Worm (Caenorhabditis elegans): ENCODE data around the gene str-151.

Gene str-151

ce11 chrV:16575900-16576299, at the start of gene str-151:
str-151 (plus strand) TSS chrV:16576200.
- TF ChIP-seq flt-1 (GFP tag; IDR thresholded peaks at IDR 0.05), result no peak
- no peak for TF ChIP-seq B0310.2 (tag; optimal IDR thresholded peaks at IDR 0.05)
- no peak for TF ChIP-seq ama-1 (optimal IDR thresholded peaks at IDR 0.05)
- no peak for TF ChIP-seq tra-4 (tag; optimal IDR thresholded peaks at IDR 0.05)
- TF ChIP-seq sea-1 (GFP tag; conservative IDR thresholded peaks at IDR 0.05), result no peak
- no peak for TF ChIP-seq hnd-1 (tag; optimal IDR thresholded peaks at IDR 0.05)
- TF ChIP-seq scrt-1 (GFP tag; IDR thresholded peaks at IDR 0.05), result no peak
- no peak for TF ChIP-seq ets-7 (tag; optimal IDR thresholded peaks at IDR 0.05)
- no peak for TF ChIP-seq tbx-37 (GFP tag; conservative IDR thresholded peaks at IDR 0.05)
- no peak for TF ChIP-seq ceh-13 (GFP tag; optimal IDR thresholded peaks at IDR 0.05)
- no peak for TF ChIP-seq ceh-36 (tag; optimal IDR thresholded peaks at IDR 0.05)
- TF ChIP-seq F13C5.2 (tag; optimal IDR thresholded peaks at IDR 0.05), result no peak
- TF ChIP-seq aly-1 (tag; optimal IDR thresholded peaks at IDR 0.05), result no peak
- TF ChIP-seq pes-1 (GFP tag; IDR thresholded peaks at IDR 0.05), result no peak
- TF ChIP-seq hmbx-1 (tag; optimal IDR thresholded peaks at IDR 0.05), result no peak
- TF ChIP-seq hmg-4 (GFP tag; optimal IDR thresholded peaks at IDR 0.05), result no peak
- no peak for TF ChIP-seq tbx-11 (GFP tag; IDR thresholded peaks at IDR 0.05)

DNA sequence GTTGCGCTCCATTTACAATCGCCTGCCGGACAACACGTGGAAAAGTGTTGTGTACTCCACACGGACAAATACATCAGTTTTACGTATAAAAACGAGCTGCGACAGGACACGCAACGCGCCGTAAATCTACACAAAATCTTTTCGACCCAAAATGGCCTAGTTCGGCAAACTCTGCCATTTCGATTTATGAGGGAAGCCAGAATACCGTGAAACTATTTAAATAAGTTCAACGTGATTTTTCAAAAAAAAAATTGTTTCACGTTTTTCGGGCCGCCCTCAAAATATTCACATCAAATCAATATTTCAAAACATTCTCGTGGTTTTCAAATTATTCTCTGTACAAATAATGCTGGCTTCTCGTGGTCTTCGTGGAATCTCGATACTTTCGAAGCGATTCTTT, 49.1 kb upstream of the str-151 start, which contains the start of gene F36D3.8:
Gene F36D3.8 (plus strand): TSS at position 301 of the 400 bp plus-strand sequence.
- no peak for TF ChIP-seq ama-1 (optimal IDR thresholded peaks at IDR 0.05)
- TF ChIP-seq tbx-11 (GFP tag; IDR thresholded peaks at IDR 0.05), result no peak
- no peak for TF ChIP-seq B0310.2 (tag; optimal IDR thresholded peaks at IDR 0.05)

- TF ChIP-seq ceh-13 (GFP tag; optimal IDR thresholded peaks at IDR 0.05) (no peak), F13C5.2 (tag; optimal IDR thresholded peaks at IDR 0.05) (no peak), aly-1 (tag; optimal IDR thresholded peaks at IDR 0.05) (no peak), tbx-11 (GFP tag; IDR thresholded peaks at IDR 0.05) (no peak), tra-4 (tag; optimal IDR thresholded peaks at IDR 0.05) (no peak), B0310.2 (tag; optimal IDR thresholded peaks at IDR 0.05) (no peak), flt-1 (GFP tag; IDR thresholded peaks at IDR 0.05) (no peak), ets-7 (tag; optimal IDR thresholded peaks at IDR 0.05) (no peak), hmbx-1 (tag; optimal IDR thresholded peaks at IDR 0.05) (no peak), sea-1 (GFP tag; conservative IDR thresholded peaks at IDR 0.05) (no peak)
Observed at ce11 chrV:16527796-16528195, 48.2 kb upstream of the str-151 start, which contains the start of gene F36D3.16. F36D3.16 (plus strand) TSS chrV:16528096.

DNA sequence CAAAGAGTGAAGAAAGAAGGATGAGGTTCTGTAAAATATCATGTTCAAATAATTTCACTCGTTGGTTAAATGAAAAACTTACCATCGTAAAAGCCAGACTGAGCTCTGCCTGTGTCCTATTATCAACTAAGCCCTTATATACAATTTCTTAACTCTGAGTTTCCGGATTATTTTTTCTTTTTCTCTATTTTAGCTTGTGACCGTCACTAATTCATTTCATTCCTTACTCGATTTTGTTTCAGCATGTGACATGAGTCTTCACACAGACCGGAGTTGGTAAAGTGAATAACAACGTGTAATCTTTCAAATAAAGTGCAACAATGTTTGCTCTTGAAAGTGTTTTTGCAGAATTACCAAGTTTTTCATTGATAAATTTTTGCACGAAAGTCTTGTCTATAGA, 42.0 kb upstream of the str-151 start, which contains the start of gene cpr-2:
Gene cpr-2 (minus strand): TSS at position 101 of the 400 bp plus-strand sequence.
- TF ChIP-seq ceh-13 (GFP tag; optimal IDR thresholded peaks at IDR 0.05), result no peak
- TF ChIP-seq aly-1 (tag; optimal IDR thresholded peaks at IDR 0.05), result no peak
- TF ChIP-seq tra-4 (tag; optimal IDR thresholded peaks at IDR 0.05), result no peak
- TF ChIP-seq hmbx-1 (tag; optimal IDR thresholded peaks at IDR 0.05), result no peak
- no peak for TF ChIP-seq tbx-11 (GFP tag; IDR thresholded peaks at IDR 0.05)
- no peak for TF ChIP-seq ets-7 (tag; optimal IDR thresholded peaks at IDR 0.05)
- no peak for TF ChIP-seq ama-1 (optimal IDR thresholded peaks at IDR 0.05)
- TF ChIP-seq tbx-37 (GFP tag; conservative IDR thresholded peaks at IDR 0.05), result no peak
- TF ChIP-seq pes-1 (GFP tag; IDR thresholded peaks at IDR 0.05), result no peak

- TF ChIP-seq hmbx-1 (tag; optimal IDR thresholded peaks at IDR 0.05) (no peak), scrt-1 (GFP tag; IDR thresholded peaks at IDR 0.05) (no peak), tbx-37 (GFP tag; conservative IDR thresholded peaks at IDR 0.05) (no peak), sea-1 (GFP tag; conservative IDR thresholded peaks at IDR 0.05) (no peak), ceh-13 (GFP tag; optimal IDR thresholded peaks at IDR 0.05) (no peak), tbx-11 (GFP tag; IDR thresholded peaks at IDR 0.05) (no peak), B0310.2 (tag; optimal IDR thresholded peaks at IDR 0.05) (no peak), aly-1 (tag; optimal IDR thresholded peaks at IDR 0.05) (no peak), ama-1 (optimal IDR thresholded peaks at IDR 0.05) (no peak), F13C5.2 (tag; optimal IDR thresholded peaks at IDR 0.05) (no peak), ceh-36 (tag; optimal IDR thresholded peaks at IDR 0.05) (no peak), pes-1 (GFP tag; IDR thresholded peaks at IDR 0.05) (no peak), ets-7 (tag; optimal IDR thresholded peaks at IDR 0.05) (no peak), flt-1 (GFP tag; IDR thresholded peaks at IDR 0.05) (no peak), hmg-4 (GFP tag; optimal IDR thresholded peaks at IDR 0.05) (no peak), hnd-1 (tag; optimal IDR thresholded peaks at IDR 0.05) (no peak), tra-4 (tag; optimal IDR thresholded peaks at IDR 0.05) (no peak)
Observed at ce11 chrV:16535172-16535571, 40.8 kb upstream of the str-151 start, which contains the start of gene Y32B12B.8. Y32B12B.8 (plus strand) TSS chrV:16535472.

ce11 chrV:16536701-16537100, 39.3 kb upstream of the str-151 start, which contains the start of gene Y32B12B.1:
Y32B12B.1 (plus strand) TSS chrV:16537001.
- TF ChIP-seq hmbx-1 (tag; optimal IDR thresholded peaks at IDR 0.05), result no peak
- no peak for TF ChIP-seq ama-1 (optimal IDR thresholded peaks at IDR 0.05)
- no peak for TF ChIP-seq flt-1 (GFP tag; IDR thresholded peaks at IDR 0.05)
- TF ChIP-seq tra-4 (tag; optimal IDR thresholded peaks at IDR 0.05), result no peak
- TF ChIP-seq hmg-4 (GFP tag; optimal IDR thresholded peaks at IDR 0.05), result no peak
- no peak for TF ChIP-seq ets-7 (tag; optimal IDR thresholded peaks at IDR 0.05)
- no peak for TF ChIP-seq pes-1 (GFP tag; IDR thresholded peaks at IDR 0.05)
- TF ChIP-seq sea-1 (GFP tag; conservative IDR thresholded peaks at IDR 0.05), result no peak
- no peak for TF ChIP-seq tbx-37 (GFP tag; conservative IDR thresholded peaks at IDR 0.05)
- TF ChIP-seq ceh-36 (tag; optimal IDR thresholded peaks at IDR 0.05), result no peak
- TF ChIP-seq aly-1 (tag; optimal IDR thresholded peaks at IDR 0.05), result no peak
- TF ChIP-seq tbx-11 (GFP tag; IDR thresholded peaks at IDR 0.05), result no peak
- no peak for TF ChIP-seq B0310.2 (tag; optimal IDR thresholded peaks at IDR 0.05)

- TF ChIP-seq aly-1 (tag; optimal IDR thresholded peaks at IDR 0.05) (no peak), scrt-1 (GFP tag; IDR thresholded peaks at IDR 0.05) (no peak), pes-1 (GFP tag; IDR thresholded peaks at IDR 0.05) (no peak), hmbx-1 (tag; optimal IDR thresholded peaks at IDR 0.05) (no peak), flt-1 (GFP tag; IDR thresholded peaks at IDR 0.05) (no peak), tbx-11 (GFP tag; IDR thresholded peaks at IDR 0.05) (no peak), hmg-4 (GFP tag; optimal IDR thresholded peaks at IDR 0.05) (no peak), B0310.2 (tag; optimal IDR thresholded peaks at IDR 0.05) (no peak), ceh-13 (GFP tag; optimal IDR thresholded peaks at IDR 0.05) (no peak), tbx-37 (GFP tag; conservative IDR thresholded peaks at IDR 0.05) (no peak), ceh-36 (tag; optimal IDR thresholded peaks at IDR 0.05) (no peak), ets-7 (tag; optimal IDR thresholded peaks at IDR 0.05) (no peak), ama-1 (optimal IDR thresholded peaks at IDR 0.05) (no peak)
Observed at ce11 chrV:16537908-16538446, 38.0 kb upstream of the str-151 start, which contains the start of gene Y32B12B.2. Y32B12B.2 (plus strand) TSS chrV:16538396.

Measured in whole organism, early embryonic.